Fruit fly (Drosophila melanogaster) whole organism, pupa: Measurements from ENCODE around the gene CG8202.

Experiments
- CG10348 ChIP-seq: fragments of 200-800 bp; sonication (Bioruptor generic); IDR thresholded peaks from 2 replicates; pipeline ENCODE4 v1.3.6; 2022; ENCODE audit warnings: missing biosample characterization, missing genetic modification characterization
- CG12605 ChIP-seq: fragments of 200-800 bp; sonication (Bioruptor generic); IDR thresholded peaks from 2 replicates; pipeline ENCODE4 v1.3.6; 2022; ENCODE audit warnings: missing biosample characterization, missing genetic modification characterization
- CG32121 ChIP-seq: fragments of 200-800 bp; sonication (Bioruptor generic); IDR thresholded peaks from 2 replicates; pipeline ENCODE4 v1.3.6; 2022; ENCODE audit warnings: missing biosample characterization, missing genetic modification characterization
- CG4496 ChIP-seq: fragments of 200-800 bp; sonication (Bioruptor generic); IDR thresholded peaks from 3 replicates; pipeline ENCODE4 v1.3.6; 2022; ENCODE audit warnings: missing biosample characterization, missing genetic modification characterization
- CG9948 ChIP-seq: fragments of 200-800 bp; sonication (Bioruptor generic); optimal IDR thresholded peaks from 2 replicates; lab custom pipeline; 2018; ENCODE audit warnings: missing biosample characterization, mild to moderate bottlenecking, missing genetic modification characterization, moderate library complexity
- D1 ChIP-seq: fragments of 200-800 bp; sonication (Bioruptor generic); optimal IDR thresholded peaks from 2 replicates; lab custom pipeline; 2018; ENCODE audit warnings: missing biosample characterization, mild to moderate bottlenecking, missing genetic modification characterization, moderate library complexity
- Ets98B ChIP-seq: fragments of 200-800 bp; sonication (Bioruptor generic); IDR thresholded peaks from 2 replicates; pipeline ENCODE4 v1.3.6; 2022; ENCODE audit warnings: missing biosample characterization, missing genetic modification characterization
- fd96Ca ChIP-seq: fragments of 200-800 bp; sonication (Bioruptor generic); IDR thresholded peaks from 3 replicates; pipeline ENCODE4 v1.3.6; 2022; ENCODE audit warnings: missing biosample characterization, missing genetic modification characterization
- gl ChIP-seq: fragments of 200-800 bp; sonication (Bioruptor generic); optimal IDR thresholded peaks from 2 replicates; lab custom pipeline; 2018; ENCODE audit warnings: missing biosample characterization, mild to moderate bottlenecking, missing genetic modification characterization
- rn ChIP-seq: fragments of 200-800 bp; sonication (Bioruptor generic); IDR thresholded peaks from 2 replicates; pipeline ENCODE4 v1.3.6; 2022; ENCODE audit warnings: missing biosample characterization, missing genetic modification characterization

Gene CG8202

dm6 chr3R:8784788-8785187, 52.9 kb downstream of the CG8202 start:
- TF ChIP-seq Ets98B (peak; percentile 73), CG32121 (GFP tag; lab: Robert Waterston, UW) (peak; percentile 80), gl (no peak), CG9948 (tag; lab: Kevin White, UChicago) (no peak), CG4496 (GFP tag; lab: Robert Waterston, UW) (peak; percentile 85), fd96Ca (GFP tag; lab: Robert Waterston, UW) (peak; percentile 62; the same call in 2 of the 3 replicates), rn (GFP tag; lab: Robert Waterston, UW) (peak; percentile 47; the same call in 1 of the 2 replicates), CG12605 (GFP tag; lab: Robert Waterston, UW) (0 out of 2 replicates have a peak, but pooled peaks have one; percentile 24), CG10348 (peak; percentile 10; the same call in 1 of the 2 replicates), D1 (no peak)
